Fruit fly (Drosophila melanogaster) whole organism, embryonic: ENCODE data around the gene CG10550.
A peak's percentile ranks its signal among the peaks of the same experiment; 100 is the strongest.

Source experiments
- ATbp ChIP-seq: fragments of 200-800 bp; sonication (Bioruptor generic); optimal IDR thresholded peaks from 2 replicates; lab custom pipeline; 2017; ENCODE audit warnings: missing biosample characterization, mild to moderate bottlenecking, missing genetic modification characterization, missing genetic modification reagents
- B-H2 ChIP-seq: fragments of 200-800 bp; sonication (Bioruptor generic); optimal IDR thresholded peaks from 2 replicates; lab custom pipeline; 2018; ENCODE audit warnings: missing biosample characterization, mild to moderate bottlenecking, missing genetic modification characterization
- Bgb ChIP-seq: fragments of 200-800 bp; sonication (Bioruptor generic); IDR thresholded peaks from 2 replicates; pipeline ENCODE4 v1.3.6; 2022; ENCODE audit warnings: missing biosample characterization, missing genetic modification characterization; ENCODE audit not compliant: partially characterized antibody
- CG10147 ChIP-seq: fragments of 200-800 bp; sonication (Bioruptor generic); optimal IDR thresholded peaks from 2 replicates; lab custom pipeline; 2019; ENCODE audit warnings: missing biosample characterization, mild to moderate bottlenecking, missing genetic modification characterization, moderate library complexity
- CG10321 ChIP-seq: fragments of 200-800 bp; sonication (Bioruptor generic); IDR thresholded peaks from 2 replicates; pipeline ENCODE4 v1.3.6; 2022; ENCODE audit warnings: missing biosample characterization, missing genetic modification characterization
- CG10431 ChIP-seq: fragments of 200-800 bp; sonication (Bioruptor generic); optimal IDR thresholded peaks from 3 replicates; lab custom pipeline; 2018; ENCODE audit warnings: missing biosample characterization, mild to moderate bottlenecking, missing genetic modification characterization
- CG12071 ChIP-seq: fragments of 200-800 bp; sonication (Bioruptor generic); optimal IDR thresholded peaks from 3 replicates; lab custom pipeline; 2018; ENCODE audit warnings: missing biosample characterization, mild to moderate bottlenecking, missing genetic modification characterization
- CG12219 ChIP-seq: fragments of 200-800 bp; sonication (Bioruptor generic); optimal IDR thresholded peaks from 3 replicates; lab custom pipeline; 2018; ENCODE audit warnings: missing biosample characterization, mild to moderate bottlenecking, missing genetic modification characterization
- CG13287 ChIP-seq: fragments of 200-800 bp; sonication (Bioruptor generic); IDR thresholded peaks from 2 replicates; pipeline ENCODE4 v1.3.6; 2022; ENCODE audit warnings: missing biosample characterization, missing genetic modification characterization; ENCODE audit not compliant: partially characterized antibody
- CG13296 ChIP-seq: fragments of 200-800 bp; sonication (Bioruptor generic); optimal IDR thresholded peaks from 3 replicates; lab custom pipeline; 2018; ENCODE audit warnings: missing biosample characterization, mild to moderate bottlenecking, missing genetic modification characterization
- CG13775 ChIP-seq: fragments of 200-800 bp; sonication (Bioruptor generic); optimal IDR thresholded peaks from 3 replicates; lab custom pipeline; 2017; ENCODE audit warnings: missing biosample characterization, mild to moderate bottlenecking, missing genetic modification characterization
- CG15514 ChIP-seq: fragments of 200-800 bp; sonication (Bioruptor generic); optimal IDR thresholded peaks from 3 replicates; lab custom pipeline; 2017; ENCODE audit warnings: missing biosample characterization, missing genetic modification characterization, mild to moderate bottlenecking, moderate library complexity, missing genetic modification reagents
- CG2678 ChIP-seq: fragments of 200-800 bp; sonication (Bioruptor generic); optimal IDR thresholded peaks from 3 replicates; lab custom pipeline; 2019; ENCODE audit warnings: missing biosample characterization, mild to moderate bottlenecking, missing genetic modification characterization, moderate library complexity
- CG32532 ChIP-seq: fragments of 200-800 bp; sonication (Bioruptor generic); IDR thresholded peaks from 2 replicates; pipeline ENCODE4 v1.3.6; 2022; ENCODE audit warnings: missing biosample characterization, missing genetic modification characterization
- CG32767 ChIP-seq: fragments of 200-800 bp; sonication (Bioruptor generic); IDR thresholded peaks from 2 replicates; pipeline ENCODE4 v1.3.6; 2022; ENCODE audit warnings: missing biosample characterization, missing genetic modification characterization
- CG33213 ChIP-seq: fragments of 200-800 bp; sonication (Bioruptor generic); optimal IDR thresholded peaks from 3 replicates; lab custom pipeline; 2016; ENCODE audit warnings: missing biosample characterization, missing genetic modification characterization
- CG34376 ChIP-seq: fragments of 200-800 bp; sonication (Bioruptor generic); optimal IDR thresholded peaks from 2 replicates; lab custom pipeline; 2018; ENCODE audit warnings: missing biosample characterization, mild to moderate bottlenecking, missing genetic modification characterization
- CG3995 ChIP-seq: fragments of 200-800 bp; sonication (Bioruptor generic); optimal IDR thresholded peaks from 3 replicates; lab custom pipeline; 2016; ENCODE audit warnings: missing biosample characterization, missing genetic modification characterization
- CG7786 ChIP-seq: fragments of 200-800 bp; sonication (Bioruptor generic); optimal IDR thresholded peaks from 2 replicates; lab custom pipeline; 2016; ENCODE audit warnings: missing biosample characterization, missing genetic modification characterization
- CG7963 ChIP-seq: fragments of 200-800 bp; sonication (Bioruptor generic); IDR thresholded peaks from 3 replicates; pipeline ENCODE4 v1.3.6; 2022; ENCODE audit warnings: missing biosample characterization, missing genetic modification characterization; ENCODE audit not compliant: partially characterized antibody
- CrebB ChIP-seq: fragments of 200-800 bp; sonication (Bioruptor generic); optimal IDR thresholded peaks from 3 replicates; lab custom pipeline; 2018; ENCODE audit warnings: missing biosample characterization, mild to moderate bottlenecking, missing genetic modification characterization
- Ets97D ChIP-seq: fragments of 200-800 bp; sonication (Bioruptor generic); optimal IDR thresholded peaks from 3 replicates; lab custom pipeline; 2016; ENCODE audit warnings: missing biosample characterization, missing genetic modification characterization
- HLH3B ChIP-seq: fragments of 200-800 bp; sonication (Bioruptor generic); IDR thresholded peaks from 2 replicates; pipeline ENCODE4 v1.3.6; 2022; ENCODE audit warnings: missing biosample characterization, missing genetic modification characterization
- HLHmδ ChIP-seq: fragments of 200-800 bp; sonication (Bioruptor generic); optimal IDR thresholded peaks from 2 replicates; lab custom pipeline; 2018; ENCODE audit warnings: missing biosample characterization, mild to moderate bottlenecking, missing genetic modification characterization, moderate library complexity
- Hand ChIP-seq: fragments of 200-800 bp; sonication (Bioruptor generic); optimal IDR thresholded peaks from 2 replicates; lab custom pipeline; 2017; ENCODE audit warnings: mild to moderate bottlenecking, missing biosample characterization, missing genetic modification reagents, missing genetic modification characterization
- Hsf ChIP-seq: fragments of 200-800 bp; sonication (Bioruptor generic); optimal IDR thresholded peaks from 3 replicates; lab custom pipeline; 2016; ENCODE audit warnings: missing biosample characterization, missing genetic modification characterization
- Jarid2 ChIP-seq: fragments of 200-800 bp; sonication (Bioruptor generic); optimal IDR thresholded peaks from 3 replicates; lab custom pipeline; 2017; ENCODE audit warnings: mild to moderate bottlenecking, missing biosample characterization, missing genetic modification reagents, missing genetic modification characterization
- Meics ChIP-seq: fragments of 200-800 bp; sonication (Bioruptor generic); optimal IDR thresholded peaks from 2 replicates; lab custom pipeline; 2017; ENCODE audit warnings: missing biosample characterization, mild to moderate bottlenecking, missing genetic modification characterization
- Mes4 ChIP-seq: fragments of 200-800 bp; sonication (Bioruptor generic); optimal IDR thresholded peaks from 2 replicates; lab custom pipeline; 2016; ENCODE audit warnings: missing biosample characterization, missing genetic modification characterization
- PHDP ChIP-seq: fragments of 200-800 bp; sonication (Bioruptor generic); optimal IDR thresholded peaks from 3 replicates; lab custom pipeline; 2018; ENCODE audit warnings: missing biosample characterization, mild to moderate bottlenecking, missing genetic modification characterization, moderate library complexity
- Pdp1 ChIP-seq, 2 experiments: fragments of 200-800 bp; sonication (Bioruptor generic); optimal IDR thresholded peaks; 3 replicates each; lab custom pipeline; 2016; ENCODE audit warnings: missing biosample characterization in 2 of 2, missing genetic modification characterization in 2 of 2, mild to moderate bottlenecking in 1 of 2, moderate library complexity in 1 of 2
- Usf ChIP-seq: fragments of 200-800 bp; sonication (Bioruptor generic); optimal IDR thresholded peaks from 2 replicates; lab custom pipeline; 2017; ENCODE audit warnings: missing genotype, missing biosample characterization, missing genetic modification characterization
- Vsx1 ChIP-seq: fragments of 200-800 bp; sonication (Bioruptor generic); optimal IDR thresholded peaks from 2 replicates; lab custom pipeline; 2017; ENCODE audit warnings: missing biosample characterization, mild to moderate bottlenecking, missing genetic modification characterization, missing genetic modification reagents
- YL-1 ChIP-seq: fragments of 200-800 bp; sonication (Bioruptor generic); optimal IDR thresholded peaks from 3 replicates; lab custom pipeline; 2017; ENCODE audit warnings: missing biosample characterization, mild to moderate bottlenecking, missing genetic modification characterization
- ash1 ChIP-seq: fragments of 200-800 bp; sonication (Bioruptor generic); optimal IDR thresholded peaks from 2 replicates; lab custom pipeline; 2018; ENCODE audit warnings: missing biosample characterization, mild to moderate bottlenecking, missing genetic modification characterization
- bsh ChIP-seq, 2 experiments: fragments of 200-800 bp; sonication (Bioruptor generic); optimal IDR thresholded peaks; 2 replicates each; lab custom pipeline; 2017 to 2018; ENCODE audit warnings: mild to moderate bottlenecking in 2 of 2, missing biosample characterization in 2 of 2, missing genetic modification characterization in 2 of 2, moderate library complexity in 1 of 2
- caup ChIP-seq: fragments of 200-800 bp; sonication (Bioruptor generic); optimal IDR thresholded peaks from 3 replicates; lab custom pipeline; 2017; ENCODE audit warnings: missing biosample characterization, mild to moderate bottlenecking, missing genetic modification characterization, moderate library complexity; ENCODE audit not compliant: severe bottlenecking
- chm ChIP-seq: fragments of 200-800 bp; sonication (Bioruptor generic); IDR thresholded peaks from 2 replicates; pipeline ENCODE4 v1.3.6; 2022; ENCODE audit warnings: missing biosample characterization, missing genetic modification characterization
- exex ChIP-seq: fragments of 200-800 bp; sonication (Bioruptor generic); optimal IDR thresholded peaks from 4 replicates; lab custom pipeline; 2018; ENCODE audit warnings: missing biosample characterization, mild to moderate bottlenecking, missing genetic modification characterization, moderate library complexity
- hbn ChIP-seq: fragments of 200-800 bp; sonication (Bioruptor generic); IDR thresholded peaks from 2 replicates; pipeline ENCODE4 v1.3.6; 2022; ENCODE audit warnings: missing biosample characterization, missing genetic modification characterization; ENCODE audit not compliant: partially characterized antibody
- mam ChIP-seq: fragments of 200-800 bp; sonication (Bioruptor generic); optimal IDR thresholded peaks from 3 replicates; lab custom pipeline; 2016; ENCODE audit warnings: missing biosample characterization, missing genetic modification characterization
- mirr ChIP-seq: fragments of 200-800 bp; sonication (Bioruptor generic); optimal IDR thresholded peaks from 3 replicates; lab custom pipeline; 2018; ENCODE audit warnings: missing biosample characterization, mild to moderate bottlenecking, missing genetic modification characterization
- pfk ChIP-seq: fragments of 200-800 bp; sonication (Bioruptor generic); optimal IDR thresholded peaks from 2 replicates; lab custom pipeline; 2018; ENCODE audit warnings: missing biosample characterization, mild to moderate bottlenecking, missing genetic modification characterization, moderate library complexity
- scrt ChIP-seq: fragments of 200-800 bp; sonication (Bioruptor generic); optimal IDR thresholded peaks from 2 replicates; lab custom pipeline; 2018; ENCODE audit warnings: missing biosample characterization, mild to moderate bottlenecking, missing genetic modification characterization, moderate library complexity
- sd ChIP-seq: fragments of 200-800 bp; sonication (Bioruptor generic); optimal IDR thresholded peaks from 3 replicates; lab custom pipeline; 2018; ENCODE audit warnings: missing biosample characterization, mild to moderate bottlenecking, missing genetic modification characterization, moderate library complexity
- sr ChIP-seq: fragments of 200-800 bp; sonication (Bioruptor generic); IDR thresholded peaks from 3 replicates; pipeline ENCODE4 v1.3.6; 2022; ENCODE audit warnings: missing biosample characterization, missing genetic modification characterization
- unc-4 ChIP-seq: fragments of 200-800 bp; sonication (Bioruptor generic); IDR thresholded peaks from 2 replicates; pipeline ENCODE4 v1.3.6; 2022; ENCODE audit warnings: missing biosample characterization, missing genetic modification characterization; ENCODE audit not compliant: partially characterized antibody
- vvl ChIP-seq: fragments of 200-800 bp; sonication (Bioruptor generic); IDR thresholded peaks from 2 replicates; pipeline ENCODE4 v1.3.6; 2022; ENCODE audit warnings: missing biosample characterization, missing genetic modification characterization
- zfh1 ChIP-seq: fragments of 200-800 bp; sonication (Bioruptor generic); IDR thresholded peaks from 3 replicates; pipeline ENCODE4 v1.3.6; 2022; ENCODE audit warnings: missing biosample characterization, missing genetic modification characterization

CG10550 gene

DNA sequence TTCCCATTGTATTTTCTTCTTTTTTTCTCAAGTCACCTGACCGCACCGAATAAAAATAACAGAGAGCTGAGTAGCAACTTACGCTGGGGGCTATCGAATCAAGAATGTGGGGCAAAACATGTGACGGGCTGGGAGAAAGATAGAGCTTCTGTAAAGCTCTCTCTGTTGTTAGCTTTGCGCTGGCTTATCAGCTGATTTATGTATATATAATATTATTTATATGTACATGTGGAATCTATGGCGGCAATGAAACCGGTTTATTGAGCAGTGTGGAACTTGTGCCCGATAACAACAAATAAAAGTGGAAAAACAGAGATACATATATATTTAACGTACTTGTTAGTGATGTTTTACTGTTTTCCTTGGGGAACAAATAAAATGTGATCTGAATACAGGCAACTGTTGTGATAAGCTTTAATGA is 15.3 kb downstream of the CG10550 start, which contains the start of gene CG31098 (continued):
- TF ChIP-seq CG10147 (GFP tag; lab: Kevin White, UChicago) (peak; percentile 11), CG13775 (GFP tag; lab: Kevin White, UChicago) (no peak), Bgb (no peak), CG10431 (GFP tag; lab: Kevin White, UChicago) (peak; percentile 26), CG3995 (peak; percentile 72), Ets97D (no peak), caup (GFP tag; lab: Kevin White, UChicago) (peak; percentile 39), PHDP (tag; lab: Kevin White, UChicago) (peak; percentile 60), bsh (GFP tag; optimal IDR thresholded peaks at IDR 0.05; lab: Kevin White, UChicago) (no peak), ATbp (GFP tag; lab: Kevin White, UChicago) (peak; percentile 39), Vsx1 (GFP tag; lab: Kevin White, UChicago) (peak; percentile 35), sr (no peak), ash1 (no peak), scrt (GFP tag; lab: Kevin White, UChicago) (peak; percentile 30), sd (peak; percentile 95), vvl (GFP tag; lab: Robert Waterston, UW) (no peak), CrebB (tag; lab: Kevin White, UChicago) (peak; percentile 53), Mes4 (GFP tag; lab: Kevin White, UChicago) (no peak), CG7963 (GFP tag; lab: Robert Waterston, UW) (no peak), CG34376 (GFP tag; lab: Kevin White, UChicago) (peak; percentile 87), mam (GFP tag; lab: Kevin White, UChicago) (no peak), Hand (peak; percentile 14), exex (tag; lab: Kevin White, UChicago) (peak; percentile 49), chm (no peak; the same call in 1 of the 2 replicates), CG7786 (GFP tag; lab: Kevin White, UChicago) (no peak), CG10321 (no peak), zfh1 (no peak), B-H2 (GFP tag; lab: Kevin White, UChicago) (peak; percentile 61), pfk (GFP tag; lab: Kevin White, UChicago) (peak; percentile 47), mirr (GFP tag; lab: Kevin White, UChicago) (peak; percentile 76), HLHmδ (GFP tag; lab: Kevin White, UChicago) (no peak), CG2678 (tag; lab: Kevin White, UChicago) (peak; percentile 54), Jarid2 (GFP tag; lab: Kevin White, UChicago) (peak; percentile 63), CG32532 (GFP tag; lab: Robert Waterston, UW) (peak; percentile 26; the same call in 1 of the 2 replicates), Hsf (GFP tag; lab: Kevin White, UChicago) (no peak), CG13296 (peak; percentile 70), HLH3B (no peak), YL-1 (GFP tag; lab: Kevin White, UChicago) (peak; percentile 0), CG15514 (GFP tag; lab: Kevin White, UChicago) (peak; percentile 58), CG12219 (GFP tag; lab: Kevin White, UChicago) (peak; percentile 2), Pdp1 (GFP tag; optimal IDR thresholded peaks at IDR 0.05; lab: Kevin White, UChicago) (peak in 1 of 2 experiments; percentile 39), unc-4 (GFP tag; lab: Robert Waterston, UW) (peak; percentile 43; the same call in 1 of the 2 replicates), CG12071 (GFP tag; lab: Kevin White, UChicago) (peak; percentile 52), Usf (GFP tag; lab: Kevin White, UChicago) (no peak), CG32767 (GFP tag; lab: Robert Waterston, UW) (peak; percentile 78), CG33213 (GFP tag; lab: Kevin White, UChicago) (no peak), Meics (GFP tag; lab: Kevin White, UChicago) (peak; percentile 53), CG13287 (GFP tag; lab: Robert Waterston, UW) (peak; percentile 63; the same call in 1 of the 2 replicates), hbn (no peak)
